Worm (Caenorhabditis elegans): ENCODE data around the gene sftb-6.

- TF ChIP-seq him-1 (tag; optimal IDR thresholded peaks at IDR 0.05) (no peak), W03F9.2 (tag; optimal IDR thresholded peaks at IDR 0.05) (no peak), dao-5 (tag; optimal IDR thresholded peaks at IDR 0.05) (no peak)
Measured at ce11 chrII:60049-60448, 38.2 kb upstream of the sftb-6 start.

Measured in whole organism, L4/young adult.